Fruit fly (Drosophila melanogaster) whole organism, prepupa: ENCODE data around the gene CG8461.

Experiments used
- CG3919 ChIP-seq: fragments of 200-800 bp; sonication (Bioruptor generic); optimal IDR thresholded peaks from 3 replicates; lab custom pipeline; 2016; ENCODE audit warnings: missing biosample characterization, missing genetic modification characterization
- CG6276 ChIP-seq: fragments of 200-800 bp; sonication (Bioruptor generic); optimal IDR thresholded peaks from 2 replicates; lab custom pipeline; 2017; ENCODE audit warnings: missing biosample characterization, mild to moderate bottlenecking, missing genetic modification characterization
- Ets21C ChIP-seq: fragments of 200-800 bp; sonication (Bioruptor generic); optimal IDR thresholded peaks from 3 replicates; lab custom pipeline; 2016; ENCODE audit warnings: missing biosample characterization, missing genetic modification characterization
- Hr39 ChIP-seq: fragments of 200-800 bp; sonication (Bioruptor generic); optimal IDR thresholded peaks from 2 replicates; lab custom pipeline; 2016; ENCODE audit warnings: missing biosample characterization, missing genetic modification characterization
- Hr4 ChIP-seq: fragments of 200-800 bp; sonication (Bioruptor generic); optimal IDR thresholded peaks from 3 replicates; lab custom pipeline; 2016; ENCODE audit warnings: missing biosample characterization, missing genetic modification characterization
- dac ChIP-seq: fragments of 200-800 bp; sonication (Bioruptor generic); optimal IDR thresholded peaks from 2 replicates; lab custom pipeline; 2017; ENCODE audit warnings: missing biosample characterization, mild to moderate bottlenecking, missing genetic modification characterization
- esn ChIP-seq: fragments of 200-800 bp; sonication (Bioruptor generic); optimal IDR thresholded peaks from 2 replicates; lab custom pipeline; 2016; ENCODE audit warnings: missing biosample characterization, mild to moderate bottlenecking, missing genetic modification characterization, moderate library complexity
- pdm3 ChIP-seq: fragments of 200-800 bp; sonication (Bioruptor generic); optimal IDR thresholded peaks from 3 replicates; lab custom pipeline; 2016; ENCODE audit warnings: missing biosample characterization, missing genetic modification characterization

dm6 chr3R:14466312-14466711 is 47.1 kb downstream of the CG8461 start:
- TF ChIP-seq Ets21C (GFP tag; lab: Kevin White, UChicago) (no peak), dac (GFP tag; lab: Kevin White, UChicago) (no peak), Hr39 (no peak), CG6276 (GFP tag; lab: Kevin White, UChicago) (no peak), esn (GFP tag; lab: Kevin White, UChicago) (no peak), Hr4 (GFP tag; lab: Kevin White, UChicago) (no peak), pdm3 (GFP tag; lab: Kevin White, UChicago) (no peak), CG3919 (no peak)
